Fruit fly (Drosophila melanogaster) whole organism, embryonic: ENCODE measurements around the gene janB.

Source experiments
- Bgb ChIP-seq: fragments of 200-800 bp; sonication (Bioruptor generic); IDR thresholded peaks from 2 replicates; pipeline ENCODE4 v1.3.6; 2022; ENCODE audit warnings: missing biosample characterization, missing genetic modification characterization; ENCODE audit not compliant: partially characterized antibody
- CG10543 ChIP-seq: fragments of 200-800 bp; sonication (Bioruptor generic); optimal IDR thresholded peaks from 3 replicates; lab custom pipeline; 2017; ENCODE audit warnings: missing biosample characterization, mild to moderate bottlenecking, missing genetic modification characterization, moderate library complexity
- CG10654 ChIP-seq: fragments of 200-800 bp; sonication (Bioruptor generic); optimal IDR thresholded peaks from 2 replicates; lab custom pipeline; 2016; ENCODE audit warnings: missing biosample characterization, missing genetic modification characterization
- CG11696 ChIP-seq: fragments of 200-800 bp; sonication (Bioruptor generic); IDR thresholded peaks from 2 replicates; pipeline ENCODE4 v1.3.6; 2022; ENCODE audit warnings: missing biosample characterization, missing genetic modification characterization
- CG15011 ChIP-seq: fragments of 200-800 bp; sonication (Bioruptor generic); optimal IDR thresholded peaks from 3 replicates; lab custom pipeline; 2018; ENCODE audit warnings: missing biosample characterization, mild to moderate bottlenecking, missing genetic modification characterization
- CG17829 ChIP-seq: fragments of 200-800 bp; optimal IDR thresholded peaks from 2 replicates; lab custom pipeline; 2019; ENCODE audit warnings: missing biosample characterization, mild to moderate bottlenecking, missing genetic modification characterization, moderate library complexity
- CG18476 ChIP-seq: fragments of 200-800 bp; sonication (Bioruptor generic); optimal IDR thresholded peaks from 2 replicates; lab custom pipeline; 2016; ENCODE audit warnings: missing biosample characterization, mild to moderate bottlenecking, missing genetic modification characterization
- CG3163 ChIP-seq: fragments of 200-800 bp; sonication (Bioruptor generic); optimal IDR thresholded peaks from 3 replicates; lab custom pipeline; 2016; ENCODE audit warnings: missing biosample characterization, missing genetic modification characterization
- CG32532 ChIP-seq: fragments of 200-800 bp; sonication (Bioruptor generic); IDR thresholded peaks from 2 replicates; pipeline ENCODE4 v1.3.6; 2022; ENCODE audit warnings: missing biosample characterization, missing genetic modification characterization
- CG3407 ChIP-seq: fragments of 200-800 bp; sonication (Bioruptor generic); optimal IDR thresholded peaks from 2 replicates; lab custom pipeline; 2018; ENCODE audit warnings: missing biosample characterization, mild to moderate bottlenecking, missing genetic modification characterization
- CG4424 ChIP-seq: fragments of 200-800 bp; sonication (Bioruptor generic); optimal IDR thresholded peaks from 3 replicates; lab custom pipeline; 2016; ENCODE audit warnings: missing biosample characterization, missing genetic modification characterization
- CG6689 ChIP-seq: fragments of 200-800 bp; sonication (Bioruptor generic); IDR thresholded peaks from 2 replicates; pipeline ENCODE4 v1.3.6; 2022; ENCODE audit warnings: missing biosample characterization, missing genetic modification characterization
- CG7271 ChIP-seq: fragments of 200-800 bp; sonication (Bioruptor generic); optimal IDR thresholded peaks from 2 replicates; lab custom pipeline; 2018; ENCODE audit warnings: missing biosample characterization, mild to moderate bottlenecking, missing genetic modification characterization, moderate library complexity
- CG8388 ChIP-seq: fragments of 200-800 bp; sonication (Bioruptor generic); optimal IDR thresholded peaks from 2 replicates; lab custom pipeline; 2019; ENCODE audit warnings: missing biosample characterization, mild to moderate bottlenecking, missing genetic modification characterization, moderate library complexity
- CG8924 ChIP-seq: fragments of 200-800 bp; optimal IDR thresholded peaks from 3 replicates; lab custom pipeline; 2019; ENCODE audit warnings: missing biosample characterization, mild to moderate bottlenecking, missing genetic modification characterization, moderate library complexity
- CTCF ChIP-seq: fragments of 200-800 bp; sonication (Bioruptor generic); optimal IDR thresholded peaks from 2 replicates; lab custom pipeline; 2017; ENCODE audit warnings: missing biosample characterization, mild to moderate bottlenecking, missing genetic modification characterization, moderate library complexity
- CoRest ChIP-seq: fragments of 200-800 bp; sonication (Bioruptor generic); optimal IDR thresholded peaks from 3 replicates; lab custom pipeline; 2018; ENCODE audit warnings: missing biosample characterization, mild to moderate bottlenecking, missing genetic modification characterization, moderate library complexity
- Dad ChIP-seq: fragments of 200-800 bp; sonication (Bioruptor generic); optimal IDR thresholded peaks from 3 replicates; lab custom pipeline; 2016; ENCODE audit warnings: missing biosample characterization, missing genetic modification characterization
- Gug ChIP-seq: fragments of 200-800 bp; sonication (Bioruptor generic); IDR thresholded peaks from 4 replicates; pipeline ENCODE4 v1.3.6; 2022; ENCODE audit warnings: missing biosample characterization, missing genetic modification characterization
- Hmr ChIP-seq: fragments of 200-800 bp; sonication (Bioruptor generic); optimal IDR thresholded peaks from 3 replicates; lab custom pipeline; 2017; ENCODE audit warnings: mild to moderate bottlenecking, missing biosample characterization, missing genetic modification reagents, missing genetic modification characterization
- Max ChIP-seq: fragments of 200-800 bp; sonication (Bioruptor generic); optimal IDR thresholded peaks from 2 replicates; lab custom pipeline; 2016; ENCODE audit warnings: missing biosample characterization, mild to moderate bottlenecking, missing genetic modification characterization
- NC2α ChIP-seq: fragments of 200-800 bp; sonication (Bioruptor generic); optimal IDR thresholded peaks from 2 replicates; lab custom pipeline; 2016; ENCODE audit warnings: missing biosample characterization, missing genetic modification characterization
- Optix ChIP-seq: fragments of 200-800 bp; sonication (Bioruptor generic); IDR thresholded peaks from 3 replicates; pipeline ENCODE4 v1.3.6; 2022; ENCODE audit warnings: missing biosample characterization, missing genetic modification characterization
- Scr ChIP-seq: fragments of 200-800 bp; sonication (Bioruptor generic); IDR thresholded peaks from 2 replicates; pipeline ENCODE4 v1.3.6; 2022; ENCODE audit warnings: missing biosample characterization, missing genetic modification characterization; ENCODE audit not compliant: partially characterized antibody
- aop ChIP-seq: fragments of 200-800 bp; sonication (Bioruptor generic); IDR thresholded peaks from 2 replicates; pipeline ENCODE4 v1.3.6; 2022; ENCODE audit warnings: missing biosample characterization, missing genetic modification characterization
- ase ChIP-seq: fragments of 200-800 bp; sonication (Bioruptor generic); IDR thresholded peaks from 3 replicates; pipeline ENCODE4 v1.3.6; 2022; ENCODE audit warnings: missing biosample characterization, missing genetic modification characterization
- bbx ChIP-seq: fragments of 200-800 bp; sonication (Bioruptor generic); IDR thresholded peaks from 2 replicates; pipeline ENCODE4 v1.3.6; 2022; ENCODE audit warnings: missing biosample characterization, missing genetic modification characterization; ENCODE audit not compliant: partially characterized antibody
- cad ChIP-seq: fragments of >200 bp; optimal IDR thresholded peaks from 2 replicates; lab custom pipeline; 2017; ENCODE audit warnings: missing biosample characterization, missing genetic modification characterization
- chm ChIP-seq: fragments of 200-800 bp; sonication (Bioruptor generic); IDR thresholded peaks from 2 replicates; pipeline ENCODE4 v1.3.6; 2022; ENCODE audit warnings: missing biosample characterization, missing genetic modification characterization
- crc ChIP-seq: fragments of 200-800 bp; sonication (Bioruptor generic); optimal IDR thresholded peaks from 2 replicates; lab custom pipeline; 2016; ENCODE audit warnings: missing biosample characterization, missing genetic modification characterization
- dati ChIP-seq: fragments of 200-800 bp; sonication (Bioruptor generic); IDR thresholded peaks from 2 replicates; pipeline ENCODE4 v1.3.6; 2022; ENCODE audit warnings: missing biosample characterization, missing genetic modification characterization
- esg ChIP-seq: fragments of 200-800 bp; sonication (Bioruptor generic); conservative IDR thresholded peaks from 2 replicates; pipeline ENCODE4 v1.3.6; 2022; ENCODE audit warnings: missing biosample characterization, missing genetic modification characterization
- fu2 ChIP-seq: fragments of 200-800 bp; sonication (Bioruptor generic); optimal IDR thresholded peaks from 2 replicates; lab custom pipeline; 2016; ENCODE audit warnings: missing biosample characterization, missing genetic modification characterization
- grau ChIP-seq: fragments of 200-800 bp; optimal IDR thresholded peaks from 3 replicates; lab custom pipeline; 2019; ENCODE audit warnings: missing biosample characterization, mild to moderate bottlenecking, missing genetic modification characterization, moderate library complexity
- gsb ChIP-seq: fragments of 200-800 bp; sonication (Bioruptor generic); IDR thresholded peaks from 2 replicates; pipeline ENCODE4 v1.3.6; 2022; ENCODE audit warnings: missing biosample characterization, missing genetic modification characterization
- hbn ChIP-seq: fragments of 200-800 bp; sonication (Bioruptor generic); IDR thresholded peaks from 2 replicates; pipeline ENCODE4 v1.3.6; 2022; ENCODE audit warnings: missing biosample characterization, missing genetic modification characterization; ENCODE audit not compliant: partially characterized antibody
- klu ChIP-seq: fragments of 200-800 bp; sonication (Bioruptor generic); IDR thresholded peaks from 2 replicates; pipeline ENCODE4 v1.3.6; 2022; ENCODE audit warnings: missing biosample characterization, missing genetic modification characterization
- lmd ChIP-seq: fragments of 200-800 bp; sonication (Bioruptor generic); IDR thresholded peaks from 2 replicates; pipeline ENCODE4 v1.3.6; 2022; ENCODE audit warnings: missing biosample characterization, missing genetic modification characterization
- nau ChIP-seq: fragments of 200-800 bp; sonication (Bioruptor generic); optimal IDR thresholded peaks from 3 replicates; lab custom pipeline; 2017; ENCODE audit warnings: missing biosample characterization, mild to moderate bottlenecking, missing genetic modification characterization, missing genetic modification reagents
- odd ChIP-seq: fragments of 200-800 bp; sonication (Bioruptor generic); optimal IDR thresholded peaks from 2 replicates; lab custom pipeline; 2017; ENCODE audit warnings: missing biosample characterization, mild to moderate bottlenecking, missing genetic modification characterization
- onecut ChIP-seq: fragments of 200-800 bp; sonication (Bioruptor generic); IDR thresholded peaks from 2 replicates; pipeline ENCODE4 v1.3.6; 2022; ENCODE audit warnings: missing biosample characterization, missing genetic modification characterization
- pzg ChIP-seq: fragments of 200-800 bp; sonication (Bioruptor generic); optimal IDR thresholded peaks from 3 replicates; lab custom pipeline; 2018; ENCODE audit warnings: missing biosample characterization, mild to moderate bottlenecking, missing genetic modification characterization, moderate library complexity
- rib ChIP-seq: fragments of 200-800 bp; sonication (Bioruptor generic); IDR thresholded peaks from 2 replicates; pipeline ENCODE4 v1.3.6; 2022; ENCODE audit warnings: missing biosample characterization, missing genetic modification characterization
- shn ChIP-seq: fragments of 200-800 bp; sonication (Bioruptor generic); optimal IDR thresholded peaks from 3 replicates; lab custom pipeline; 2016; ENCODE audit warnings: missing biosample characterization, missing genetic modification characterization
- vnd ChIP-seq: fragments of 200-800 bp; sonication (Bioruptor generic); IDR thresholded peaks from 3 replicates; pipeline ENCODE4 v1.3.6; 2022; ENCODE audit warnings: missing biosample characterization, missing genetic modification characterization; ENCODE audit not compliant: partially characterized antibody
- wor ChIP-seq: fragments of 200-800 bp; sonication (Bioruptor generic); IDR thresholded peaks from 2 replicates; pipeline ENCODE4 v1.3.6; 2022; ENCODE audit warnings: missing biosample characterization, missing genetic modification characterization
- z ChIP-seq: fragments of 200-800 bp; sonication (Bioruptor generic); IDR thresholded peaks from 3 replicates; pipeline ENCODE4 v1.3.6; 2022; ENCODE audit warnings: missing biosample characterization, missing genetic modification characterization
- zen2 ChIP-seq: fragments of 200-800 bp; sonication (Bioruptor generic); IDR thresholded peaks from 3 replicates; pipeline ENCODE4 v1.3.6; 2022; ENCODE audit warnings: missing biosample characterization, missing genetic modification characterization; ENCODE audit not compliant: partially characterized antibody
- zfh1 ChIP-seq: fragments of 200-800 bp; sonication (Bioruptor generic); IDR thresholded peaks from 3 replicates; pipeline ENCODE4 v1.3.6; 2022; ENCODE audit warnings: missing biosample characterization, missing genetic modification characterization
- zfh2 ChIP-seq: fragments of 200-800 bp; sonication (Bioruptor generic); optimal IDR thresholded peaks from 2 replicates; lab custom pipeline; 2016; ENCODE audit warnings: missing biosample characterization, missing genetic modification characterization

The janB gene

DNA sequence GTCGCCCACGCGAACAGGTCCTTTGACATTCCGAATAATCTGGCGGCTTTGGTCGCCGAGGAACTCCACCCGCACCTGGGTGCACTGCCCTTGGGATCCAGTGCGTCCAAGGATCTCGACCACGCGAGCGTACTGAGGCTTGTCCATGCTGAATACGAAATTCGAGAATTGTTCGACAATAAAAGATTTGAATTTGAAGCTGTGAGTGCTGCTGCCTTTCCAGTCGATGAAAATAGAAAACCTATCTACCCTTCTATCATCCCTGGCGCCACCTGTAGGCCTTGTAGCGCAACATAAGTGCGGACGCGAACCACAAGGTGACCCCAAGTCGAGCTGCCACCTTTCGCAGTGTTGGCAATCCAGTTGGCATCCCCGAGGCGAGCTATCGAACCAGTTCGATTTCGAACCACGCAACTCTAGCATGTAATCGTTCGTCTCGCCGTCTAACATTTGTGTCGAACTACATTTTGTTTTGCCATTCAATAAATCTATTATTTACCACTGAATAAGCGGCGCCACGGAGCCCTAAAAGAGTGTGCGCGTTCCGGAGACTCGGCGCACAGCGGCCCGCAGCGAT, 16.0 kb downstream of the janB start, which contains the start of the genes RpS28a and Axn (continued):
- TF ChIP-seq rib (GFP tag; lab: Robert Waterston, UW) (no peak), shn (GFP tag; lab: Kevin White, UChicago) (no peak), Bgb (GFP tag; lab: Robert Waterston, UW) (peak; percentile 53), Dad (no peak), NC2α (GFP tag; lab: Kevin White, UChicago) (no peak), CG8388 (GFP tag; lab: Kevin White, UChicago) (no peak), zen2 (GFP tag; lab: Robert Waterston, UW) (no peak; the same call in 2 of the 3 replicates), fu2 (GFP tag; lab: Kevin White, UChicago) (no peak), CG11696 (no peak), CG32532 (GFP tag; lab: Robert Waterston, UW) (peak; percentile 59), CG17829 (tag; lab: Kevin White, UChicago) (no peak), lmd (peak; percentile 57; the same call in 1 of the 2 replicates), CG8924 (no peak), CTCF (peak; percentile 97), CG10654 (GFP tag; lab: Kevin White, UChicago) (no peak), nau (GFP tag; lab: Kevin White, UChicago) (no peak), zfh1 (GFP tag; lab: Robert Waterston, UW) (no peak), CG6689 (no peak), Max (GFP tag; lab: Kevin White, UChicago) (no peak), bbx (GFP tag; lab: Robert Waterston, UW) (peak; percentile 66), Optix (no peak; the same call in 2 of the 3 replicates), vnd (no peak; the same call in 2 of the 3 replicates), z (GFP tag; lab: Robert Waterston, UW) (no peak), esg (GFP tag; lab: Robert Waterston, UW) (no peak), pzg (GFP tag; lab: Kevin White, UChicago) (peak; percentile 98), Scr (peak; percentile 58; the same call in 1 of the 2 replicates), CG7271 (no peak), chm (no peak)

- TF ChIP-seq shn (GFP tag; lab: Kevin White, UChicago) (no peak), wor (GFP tag; lab: Robert Waterston, UW) (no peak), Max (GFP tag; lab: Kevin White, UChicago) (peak; percentile 3), aop (GFP tag; lab: Robert Waterston, UW) (no peak), CG10654 (GFP tag; lab: Kevin White, UChicago) (no peak), grau (tag; lab: Kevin White, UChicago) (peak; percentile 28), CG3407 (GFP tag; lab: Kevin White, UChicago) (no peak), crc (no peak), Hmr (GFP tag; lab: Kevin White, UChicago) (peak; percentile 31), hbn (GFP tag; lab: Robert Waterston, UW) (peak; percentile 89), ase (GFP tag; lab: Robert Waterston, UW) (no peak), gsb (GFP tag; lab: Robert Waterston, UW) (no peak), CG3163 (GFP tag; lab: Kevin White, UChicago) (no peak), CG4424 (GFP tag; lab: Kevin White, UChicago) (no peak), CoRest (tag; lab: Kevin White, UChicago) (no peak), CG18476 (GFP tag; lab: Kevin White, UChicago) (no peak), zfh2 (no peak), chm (peak; percentile 83), dati (GFP tag; lab: Robert Waterston, UW) (no peak), odd (peak; percentile 69), cad (GFP tag; lab: Kevin White, UChicago) (no peak), Gug (no peak), klu (no peak), CG10543 (peak; percentile 77), CG15011 (GFP tag; lab: Kevin White, UChicago) (no peak), onecut (peak; percentile 94)
Measured at dm6 chr3R:30021559-30022451, 16.7 kb downstream of the janB start, which contains the start of gene Mgat2. TSS of gene Mgat2 (minus strand) at chr3R:30022221.
